Worm (Caenorhabditis elegans): ENCODE data around the gene lit-1.

DNA sequence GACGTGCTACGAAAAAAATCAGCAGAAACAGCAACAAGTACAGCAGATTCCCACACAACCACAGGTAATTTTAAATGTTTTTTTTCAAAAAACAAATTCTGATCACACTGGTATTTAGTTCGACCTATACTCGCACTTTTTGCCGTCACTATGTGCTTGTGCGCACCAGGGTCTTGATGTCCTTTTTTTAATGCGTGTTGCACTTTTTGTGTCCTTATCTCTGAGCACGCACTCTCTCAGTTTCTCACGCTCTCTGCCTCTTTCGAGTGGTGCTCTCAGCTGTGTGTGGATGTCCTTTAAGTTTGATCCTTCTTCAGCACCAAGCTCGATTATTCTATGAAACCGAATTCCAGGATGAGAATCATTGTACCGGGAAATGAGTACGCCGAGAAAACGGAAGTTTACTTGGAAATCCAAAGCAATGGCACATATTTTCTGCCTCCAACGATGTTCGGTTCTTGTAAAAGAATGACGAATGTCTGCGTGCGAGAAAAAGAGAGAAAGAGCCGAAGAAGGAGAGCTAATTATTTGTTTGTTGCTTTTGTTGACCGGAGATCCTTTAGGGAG is 16.7 kb downstream of the lit-1 start:
- TF ChIP-seq lin-39 (tag; optimal IDR thresholded peaks at IDR 0.05) = no peak
- no peak for TF ChIP-seq nhr-237 (tag; optimal IDR thresholded peaks at IDR 0.05)
- TF ChIP-seq ceh-82 (tag; optimal IDR thresholded peaks at IDR 0.05) = no peak
- no peak for TF ChIP-seq elt-3 (tag; optimal IDR thresholded peaks at IDR 0.05)
- no peak for TF ChIP-seq fkh-10 (GFP tag; optimal IDR thresholded peaks at IDR 0.05)
- TF ChIP-seq nhr-28 (tag; optimal IDR thresholded peaks at IDR 0.05) = no peak
- TF ChIP-seq alr-1 (tag; optimal IDR thresholded peaks at IDR 0.05; ENCODE audit: borderline replicate concordance) = no peak
- peak; percentile 35 for TF ChIP-seq dsc-1 (tag; optimal IDR thresholded peaks at IDR 0.05)
- no peak for TF ChIP-seq ama-1 (optimal IDR thresholded peaks at IDR 0.05)
- no peak for TF ChIP-seq unc-130 (tag; optimal IDR thresholded peaks at IDR 0.05)
- no peak for TF ChIP-seq unc-62 (GFP tag; optimal IDR thresholded peaks at IDR 0.05)
- TF ChIP-seq lin-13 (GFP tag; optimal IDR thresholded peaks at IDR 0.05) = no peak

Data from whole organism, L1 larva.